Fruit fly (Drosophila melanogaster) whole organism, embryonic: ENCODE results near the gene Bacc.

Source experiments
- Bdp1 ChIP-seq: fragments of 200-800 bp; sonication (Bioruptor generic); optimal IDR thresholded peaks from 3 replicates; lab custom pipeline; 2016; ENCODE audit warnings: missing biosample characterization, missing genetic modification characterization
- BtbVII ChIP-seq: fragments of 200-800 bp; sonication (Bioruptor generic); optimal IDR thresholded peaks from 3 replicates; lab custom pipeline; 2017; ENCODE audit warnings: missing biosample characterization, mild to moderate bottlenecking, missing genetic modification characterization
- CG10431 ChIP-seq: fragments of 200-800 bp; sonication (Bioruptor generic); optimal IDR thresholded peaks from 3 replicates; lab custom pipeline; 2018; ENCODE audit warnings: missing biosample characterization, mild to moderate bottlenecking, missing genetic modification characterization
- CG11560 ChIP-seq: fragments of 200-800 bp; sonication (Bioruptor generic); IDR thresholded peaks from 3 replicates; pipeline ENCODE4 v1.3.6; 2022; ENCODE audit warnings: missing biosample characterization, missing genetic modification characterization
- CG12104 ChIP-seq: fragments of 200-800 bp; sonication (Bioruptor generic); optimal IDR thresholded peaks from 3 replicates; lab custom pipeline; 2016; ENCODE audit warnings: missing biosample characterization, missing genetic modification characterization
- CG12769 ChIP-seq: fragments of 200-800 bp; sonication (Bioruptor generic); optimal IDR thresholded peaks from 2 replicates; lab custom pipeline; 2019; ENCODE audit warnings: missing biosample characterization, mild to moderate bottlenecking, missing genetic modification characterization, moderate library complexity
- CG14441 ChIP-seq: fragments of 200-800 bp; sonication (Bioruptor generic); IDR thresholded peaks from 2 replicates; pipeline ENCODE4 v1.3.6; 2022; ENCODE audit warnings: missing biosample characterization, missing genetic modification characterization
- CG3163 ChIP-seq: fragments of 200-800 bp; sonication (Bioruptor generic); optimal IDR thresholded peaks from 3 replicates; lab custom pipeline; 2016; ENCODE audit warnings: missing biosample characterization, missing genetic modification characterization
- CG32772 ChIP-seq: fragments of 200-800 bp; sonication (Bioruptor generic); IDR thresholded peaks from 2 replicates; pipeline ENCODE4 v1.3.6; 2022; ENCODE audit warnings: missing biosample characterization, missing genetic modification characterization
- CG3995 ChIP-seq: fragments of 200-800 bp; sonication (Bioruptor generic); optimal IDR thresholded peaks from 3 replicates; lab custom pipeline; 2016; ENCODE audit warnings: missing biosample characterization, missing genetic modification characterization
- CG5180 ChIP-seq: fragments of 200-800 bp; sonication (Bioruptor generic); optimal IDR thresholded peaks from 3 replicates; lab custom pipeline; 2017; ENCODE audit warnings: missing biosample characterization, missing genetic modification characterization, mild to moderate bottlenecking, moderate library complexity, missing genetic modification reagents
- CG6683 ChIP-seq: fragments of 200-800 bp; sonication (Bioruptor generic); optimal IDR thresholded peaks from 2 replicates; lab custom pipeline; 2017; ENCODE audit warnings: missing biosample characterization, mild to moderate bottlenecking, missing genetic modification characterization, missing genetic modification reagents
- CG7987 ChIP-seq: fragments of 200-800 bp; sonication (Bioruptor generic); optimal IDR thresholded peaks from 2 replicates; lab custom pipeline; 2018; ENCODE audit warnings: missing biosample characterization, mild to moderate bottlenecking, missing genetic modification characterization, moderate library complexity
- CG9797 ChIP-seq: fragments of 200-800 bp; sonication (Bioruptor generic); optimal IDR thresholded peaks from 3 replicates; lab custom pipeline; 2018; ENCODE audit warnings: missing biosample characterization, mild to moderate bottlenecking, missing genetic modification characterization
- CG9876 ChIP-seq: fragments of 200-800 bp; sonication (Bioruptor generic); optimal IDR thresholded peaks from 2 replicates; lab custom pipeline; 2016; ENCODE audit warnings: missing biosample characterization, missing genetic modification characterization
- Doc3 ChIP-seq: fragments of 200-800 bp; sonication (Bioruptor generic); IDR thresholded peaks from 3 replicates; pipeline ENCODE4 v1.3.6; 2022; ENCODE audit warnings: missing biosample characterization, missing genetic modification characterization; ENCODE audit not compliant: partially characterized antibody
- Dp ChIP-seq: fragments of 200-800 bp; sonication (Bioruptor generic); optimal IDR thresholded peaks from 2 replicates; lab custom pipeline; 2018; ENCODE audit warnings: missing biosample characterization, mild to moderate bottlenecking, missing genetic modification characterization, moderate library complexity
- ERR ChIP-seq: fragments of 200-800 bp; sonication (Bioruptor generic); optimal IDR thresholded peaks from 2 replicates; lab custom pipeline; 2016; ENCODE audit warnings: missing biosample characterization, missing genetic modification characterization
- Gug ChIP-seq: fragments of 200-800 bp; sonication (Bioruptor generic); IDR thresholded peaks from 4 replicates; pipeline ENCODE4 v1.3.6; 2022; ENCODE audit warnings: missing biosample characterization, missing genetic modification characterization
- H15 ChIP-seq: fragments of 200-800 bp; sonication (Bioruptor generic); IDR thresholded peaks from 3 replicates; pipeline ENCODE4 v1.3.6; 2022; ENCODE audit warnings: missing biosample characterization, missing genetic modification characterization
- HHEX ChIP-seq: fragments of 200-800 bp; sonication (Bioruptor generic); optimal IDR thresholded peaks from 3 replicates; lab custom pipeline; 2017; ENCODE audit warnings: missing biosample characterization, mild to moderate bottlenecking, missing genetic modification characterization, missing genetic modification reagents
- HmgZ ChIP-seq: fragments of 200-800 bp; sonication (Bioruptor generic); optimal IDR thresholded peaks from 2 replicates; lab custom pipeline; 2018; ENCODE audit warnings: missing biosample characterization, mild to moderate bottlenecking, missing genetic modification characterization
- Lim3 ChIP-seq: fragments of 200-800 bp; sonication (Bioruptor generic); IDR thresholded peaks from 2 replicates; pipeline ENCODE4 v1.3.6; 2022; ENCODE audit warnings: missing biosample characterization, missing genetic modification characterization
- Nf-YA ChIP-seq: fragments of 200-800 bp; sonication (Bioruptor generic); IDR thresholded peaks from 2 replicates; pipeline ENCODE4 v1.3.6; 2022; ENCODE audit warnings: missing biosample characterization, missing genetic modification characterization
- Nf-YC ChIP-seq: fragments of 200-800 bp; optimal IDR thresholded peaks from 3 replicates; lab custom pipeline; 2019; ENCODE audit warnings: missing biosample characterization, mild to moderate bottlenecking, missing genetic modification characterization, moderate library complexity
- NfI ChIP-seq: fragments of 200-800 bp; sonication (Bioruptor generic); optimal IDR thresholded peaks from 3 replicates; lab custom pipeline; 2018; ENCODE audit warnings: missing biosample characterization, mild to moderate bottlenecking, missing genetic modification characterization, moderate library complexity
- Oaz ChIP-seq: fragments of 200-800 bp; sonication (Bioruptor generic); IDR thresholded peaks from 2 replicates; pipeline ENCODE4 v1.3.6; 2022; ENCODE audit warnings: missing biosample characterization, missing genetic modification characterization
- Scr ChIP-seq: fragments of 200-800 bp; sonication (Bioruptor generic); IDR thresholded peaks from 2 replicates; pipeline ENCODE4 v1.3.6; 2022; ENCODE audit warnings: missing biosample characterization, missing genetic modification characterization; ENCODE audit not compliant: partially characterized antibody
- TFAM ChIP-seq: fragments of 200-800 bp; sonication (Bioruptor generic); optimal IDR thresholded peaks from 2 replicates; lab custom pipeline; 2017; ENCODE audit warnings: missing biosample characterization, missing genetic modification characterization, inconsistent platforms
- Usf ChIP-seq: fragments of 200-800 bp; sonication (Bioruptor generic); optimal IDR thresholded peaks from 2 replicates; lab custom pipeline; 2017; ENCODE audit warnings: missing genotype, missing biosample characterization, missing genetic modification characterization
- amos ChIP-seq: fragments of 200-800 bp; sonication (Bioruptor generic); IDR thresholded peaks from 2 replicates; pipeline ENCODE4 v1.3.6; 2022; ENCODE audit warnings: missing biosample characterization, missing genetic modification characterization; ENCODE audit not compliant: partially characterized antibody
- ap ChIP-seq: fragments of 200-800 bp; sonication (Bioruptor generic); IDR thresholded peaks from 2 replicates; pipeline ENCODE4 v1.3.6; 2022; ENCODE audit warnings: missing biosample characterization, missing genetic modification characterization
- ara ChIP-seq: fragments of 200-800 bp; sonication (Bioruptor generic); IDR thresholded peaks from 2 replicates; pipeline ENCODE4 v1.3.6; 2022; ENCODE audit warnings: missing biosample characterization, missing genetic modification characterization
- ash1 ChIP-seq: fragments of 200-800 bp; sonication (Bioruptor generic); optimal IDR thresholded peaks from 2 replicates; lab custom pipeline; 2018; ENCODE audit warnings: missing biosample characterization, mild to moderate bottlenecking, missing genetic modification characterization
- cas ChIP-seq: fragments of 200-800 bp; sonication (Bioruptor generic); IDR thresholded peaks from 2 replicates; pipeline ENCODE4 v1.3.6; 2022; ENCODE audit warnings: missing biosample characterization, missing genetic modification characterization
- dimm ChIP-seq: fragments of 200-800 bp; sonication (Bioruptor generic); IDR thresholded peaks from 2 replicates; pipeline ENCODE4 v1.3.6; 2022; ENCODE audit warnings: missing biosample characterization, missing genetic modification characterization
- dpn ChIP-seq, 2 experiments: fragments of 200-800 bp; sonication (Bioruptor generic); optimal IDR thresholded peaks; 3 replicates each; lab custom pipeline; 2016; ENCODE audit warnings: missing biosample characterization in 2 of 2, missing genetic modification characterization in 2 of 2
- ftz-f1 ChIP-seq: fragments of 200-800 bp; sonication (Bioruptor generic); optimal IDR thresholded peaks from 2 replicates; lab custom pipeline; 2016; ENCODE audit warnings: missing biosample characterization, missing genetic modification characterization
- gem ChIP-seq: fragments of 200-800 bp; sonication (Bioruptor generic); optimal IDR thresholded peaks from 2 replicates; lab custom pipeline; 2019; ENCODE audit warnings: missing biosample characterization, mild to moderate bottlenecking, missing genetic modification characterization, moderate library complexity
- gsb-n ChIP-seq: fragments of 200-800 bp; sonication (Bioruptor generic); optimal IDR thresholded peaks from 3 replicates; lab custom pipeline; 2018; ENCODE audit warnings: missing biosample characterization, mild to moderate bottlenecking, missing genetic modification characterization
- hbn ChIP-seq: fragments of 200-800 bp; sonication (Bioruptor generic); IDR thresholded peaks from 2 replicates; pipeline ENCODE4 v1.3.6; 2022; ENCODE audit warnings: missing biosample characterization, missing genetic modification characterization; ENCODE audit not compliant: partially characterized antibody
- jigr1 ChIP-seq: fragments of 200-800 bp; sonication (Bioruptor generic); IDR thresholded peaks from 3 replicates; pipeline ENCODE4 v1.3.6; 2022; ENCODE audit warnings: missing biosample characterization, missing genetic modification characterization
- mirr ChIP-seq: fragments of 200-800 bp; sonication (Bioruptor generic); optimal IDR thresholded peaks from 3 replicates; lab custom pipeline; 2018; ENCODE audit warnings: missing biosample characterization, mild to moderate bottlenecking, missing genetic modification characterization
- pum ChIP-seq: fragments of 200-800 bp; sonication (Bioruptor generic); optimal IDR thresholded peaks from 2 replicates; lab custom pipeline; 2016; ENCODE audit warnings: missing biosample characterization, missing genetic modification characterization
- slbo ChIP-seq: fragments of 200-800 bp; sonication (Bioruptor generic); IDR thresholded peaks from 2 replicates; pipeline ENCODE4 v1.3.6; 2022; ENCODE audit warnings: missing biosample characterization, missing genetic modification characterization
- sug ChIP-seq: fragments of 200-800 bp; optimal IDR thresholded peaks from 2 replicates; lab custom pipeline; 2019; ENCODE audit warnings: missing biosample characterization, mild to moderate bottlenecking, missing genetic modification characterization, moderate library complexity
- trh ChIP-seq: fragments of 200-800 bp; sonication (Bioruptor generic); optimal IDR thresholded peaks from 2 replicates; lab custom pipeline; 2016; ENCODE audit warnings: missing biosample characterization, missing genetic modification characterization
- ttk ChIP-seq: fragments of 200-800 bp; sonication (Bioruptor generic); IDR thresholded peaks from 2 replicates; pipeline ENCODE4 v2.1.2; 2022; ENCODE audit warnings: missing biosample characterization, missing genetic modification characterization
- vnd ChIP-seq: fragments of 200-800 bp; sonication (Bioruptor generic); IDR thresholded peaks from 3 replicates; pipeline ENCODE4 v1.3.6; 2022; ENCODE audit warnings: missing biosample characterization, missing genetic modification characterization; ENCODE audit not compliant: partially characterized antibody

Bacc gene

DNA sequence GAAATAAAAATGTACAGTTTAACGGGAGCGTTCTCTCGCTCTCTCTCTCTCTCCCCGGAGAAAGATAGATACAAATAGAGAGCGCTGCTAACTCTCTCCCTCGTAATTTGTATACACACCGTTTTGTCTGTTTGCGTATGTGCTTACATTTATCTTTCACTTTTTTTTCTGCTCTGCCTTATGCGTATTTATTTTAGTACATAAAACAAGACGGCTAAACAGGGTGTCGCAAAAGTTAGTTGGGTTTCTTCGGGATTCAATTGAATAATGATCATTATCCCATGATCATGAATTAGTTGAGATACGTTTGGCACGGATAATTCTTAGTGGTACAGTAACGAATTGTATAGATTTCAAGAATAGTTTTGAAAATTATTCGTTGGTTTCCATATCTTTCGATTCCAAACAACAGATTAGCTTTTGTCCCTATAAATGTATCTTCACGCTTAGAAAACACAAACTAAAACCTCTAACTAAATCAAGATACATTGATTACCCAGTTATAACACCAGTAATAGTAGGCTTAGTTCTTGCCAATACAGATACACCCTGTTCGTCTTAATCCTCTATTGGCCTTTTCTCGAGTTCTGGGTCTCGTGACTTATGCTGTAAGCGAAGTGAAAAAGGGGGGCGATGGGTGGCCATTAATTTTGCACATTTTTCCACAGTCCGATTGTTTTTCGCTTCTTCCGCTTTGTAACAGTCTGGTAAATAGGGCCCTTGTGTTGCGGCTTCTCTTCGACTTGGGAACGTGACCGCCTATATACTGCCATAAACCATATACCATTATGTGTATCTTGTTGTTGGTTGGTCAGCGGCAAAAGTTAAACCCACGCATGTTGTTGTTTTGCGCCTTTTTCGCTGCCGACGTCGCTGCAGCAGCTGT, 2.4 kb downstream of the Bacc start (continued):
- TF ChIP-seq ERR (peak; percentile 0), Scr (GFP tag; lab: Robert Waterston, UW) (no peak), CG9797 (GFP tag; lab: Kevin White, UChicago) (no peak), ash1 (GFP tag; lab: Kevin White, UChicago) (no peak), Usf (GFP tag; lab: Kevin White, UChicago) (peak; percentile 49), trh (GFP tag; lab: Kevin White, UChicago) (peak; percentile 32), Nf-YC (tag; lab: Kevin White, UChicago) (peak; percentile 58), CG6683 (GFP tag; lab: Kevin White, UChicago) (peak; percentile 75), TFAM (peak; percentile 65), ftz-f1 (GFP tag; lab: Kevin White, UChicago) (no peak), Lim3 (GFP tag; lab: Robert Waterston, UW) (no peak), CG14441 (GFP tag; lab: Robert Waterston, UW) (no peak), CG3995 (peak; percentile 42), amos (GFP tag; lab: Robert Waterston, UW) (no peak), BtbVII (GFP tag; lab: Kevin White, UChicago) (peak; percentile 93), mirr (GFP tag; lab: Kevin White, UChicago) (peak; percentile 50), HHEX (peak; percentile 88), vnd (no peak), CG7987 (GFP tag; lab: Kevin White, UChicago) (peak; percentile 75), pum (GFP tag; lab: Kevin White, UChicago) (peak; percentile 61), CG9876 (GFP tag; lab: Kevin White, UChicago) (peak; percentile 2), Nf-YA (GFP tag; lab: Robert Waterston, UW) (no peak), jigr1 (no peak), CG3163 (GFP tag; lab: Kevin White, UChicago) (peak; percentile 63), CG12104 (peak; percentile 80), CG5180 (GFP tag; lab: Kevin White, UChicago) (peak; percentile 81), Doc3 (GFP tag; lab: Robert Waterston, UW) (no peak), slbo (no peak), cas (no peak), dpn (GFP tag; optimal IDR thresholded peaks at IDR 0.05; lab: Kevin White, UChicago) (peak; percentile 74 to 78), sug (peak; percentile 65), CG10431 (peak; percentile 89), ttk (GFP tag; lab: Robert Waterston, UW) (no peak), ara (GFP tag; lab: Robert Waterston, UW) (no peak), gsb-n (tag; lab: Kevin White, UChicago) (peak; percentile 50), Bdp1 (GFP tag; lab: Kevin White, UChicago) (peak; percentile 20), dimm (GFP tag; lab: Robert Waterston, UW) (no peak), CG11560 (tag; lab: Robert Waterston, UW) (no peak), CG12769 (tag; lab: Kevin White, UChicago) (peak; percentile 62), Oaz (GFP tag; lab: Robert Waterston, UW) (no peak), NfI (GFP tag; lab: Kevin White, UChicago) (peak; percentile 85), hbn (no peak), CG32772 (no peak), H15 (GFP tag; lab: Robert Waterston, UW) (no peak), gem (tag; lab: Kevin White, UChicago) (peak; percentile 88), Dp (GFP tag; lab: Kevin White, UChicago) (no peak), Gug (GFP tag; lab: Robert Waterston, UW) (0 out of 4 replicates have a peak, but pooled peaks have one; percentile 1), HmgZ (tag; lab: Kevin White, UChicago) (peak; percentile 69), ap (GFP tag; lab: Robert Waterston, UW) (no peak)
